Worm (Caenorhabditis elegans): ENCODE data around the gene R13A1.10.

Gene R13A1.10

ce11 chrIV:7178942-7179341, 48.0 kb downstream of the R13A1.10 start, which contains the start of gene C42D4.3:
Gene C42D4.3, plus strand, starts transcription at chrIV:7179239.
- TF ChIP-seq mdl-1 (tag; optimal IDR thresholded peaks at IDR 0.05) (no peak), fkh-10 (GFP tag; optimal IDR thresholded peaks at IDR 0.05) (no peak), skn-1 (tag; optimal IDR thresholded peaks at IDR 0.05) (no peak), mxl-2 (GFP tag; conservative IDR thresholded peaks at IDR 0.05) (no peak), F10B5.3 (tag; optimal IDR thresholded peaks at IDR 0.05) (no peak), nhr-6 (tag; optimal IDR thresholded peaks at IDR 0.05) (no peak), dve-1 (tag; optimal IDR thresholded peaks at IDR 0.05; ENCODE audit: insufficient read depth) (peak; percentile 30), ceh-32 (tag; optimal IDR thresholded peaks at IDR 0.05; ENCODE audit: poor library complexity) (no peak), cey-2 (tag; optimal IDR thresholded peaks at IDR 0.05; ENCODE audit: borderline replicate concordance, insufficient read depth) (peak; percentile 70), ceh-82 (tag; optimal IDR thresholded peaks at IDR 0.05) (no peak), nhr-41 (GFP tag; IDR thresholded peaks at IDR 0.05) (no peak)

ce11 chrIV:7176887-7177286, 50.1 kb downstream of the R13A1.10 start, which contains the start of gene str-44:
Gene str-44, plus strand, starts transcription at chrIV:7177187.
- TF ChIP-seq lin-29 (GFP tag; IDR thresholded peaks at IDR 0.05) (no peak), ztf-7 (tag; optimal IDR thresholded peaks at IDR 0.05) (no peak), ces-1 (GFP tag; optimal IDR thresholded peaks at IDR 0.05) (no peak), dmd-6 (GFP tag; IDR thresholded peaks at IDR 0.05) (no peak), unc-39 (tag; optimal IDR thresholded peaks at IDR 0.05) (no peak), mxl-2 (GFP tag; conservative IDR thresholded peaks at IDR 0.05) (no peak), zfp-2 (tag; optimal IDR thresholded peaks at IDR 0.05) (no peak)
